Fruit fly (Drosophila melanogaster): Measurements from ENCODE around the gene tos.

Gene tos

dm6 chr2L:18689376-18689775, 7.5 kb upstream of the tos start, which contains the start of gene CG10336:
TSS of gene CG10336 (plus strand) at chr2L:18689528.
- no peak for TF ChIP-seq dmrt11E (tag; optimal IDR thresholded peaks at IDR 0.05)
- no peak for TF ChIP-seq CG10267 (tag; optimal IDR thresholded peaks at IDR 0.05)
- TF ChIP-seq Hmx (GFP tag; optimal IDR thresholded peaks at IDR 0.05), result no peak
- TF ChIP-seq CG12104 (GFP tag; optimal IDR thresholded peaks at IDR 0.05), result no peak
- TF ChIP-seq pita (GFP tag; optimal IDR thresholded peaks at IDR 0.05), result no peak
- TF ChIP-seq fd102C (GFP tag; optimal IDR thresholded peaks at IDR 0.05), result no peak
- TF ChIP-seq lmd (GFP tag; IDR thresholded peaks at IDR 0.05), result no peak
- no peak for TF ChIP-seq ems (GFP tag; optimal IDR thresholded peaks at IDR 0.05)
- TF ChIP-seq CG12942 (GFP tag; optimal IDR thresholded peaks at IDR 0.05), result no peak
- TF ChIP-seq sima (GFP tag; optimal IDR thresholded peaks at IDR 0.05), result no peak
- no peak for TF ChIP-seq CG42726 (GFP tag; IDR thresholded peaks at IDR 0.05; ENCODE audit: partially characterized antibody)
- peak; percentile 49 for TF ChIP-seq CG16813 (GFP tag; IDR thresholded peaks at IDR 0.05; ENCODE audit: partially characterized antibody)
- no peak for TF ChIP-seq Side (GFP tag; optimal IDR thresholded peaks at IDR 0.05)
- no peak for TF ChIP-seq HLHmδ (GFP tag; optimal IDR thresholded peaks at IDR 0.05)
- peak; percentile 89 for TF ChIP-seq Dp (GFP tag; optimal IDR thresholded peaks at IDR 0.05)
- no peak for TF ChIP-seq CG8924 (tag; optimal IDR thresholded peaks at IDR 0.05)
- no peak for TF ChIP-seq Med (GFP tag)
- no peak for TF ChIP-seq CG43689 (GFP tag; IDR thresholded peaks at IDR 0.05)
- TF ChIP-seq BtbVII (GFP tag; optimal IDR thresholded peaks at IDR 0.05), result no peak
- TF ChIP-seq CG7372 (GFP tag; IDR thresholded peaks at IDR 0.05), result no peak
- TF ChIP-seq CG15479 (GFP tag; optimal IDR thresholded peaks at IDR 0.05), result no peak
- no peak for TF ChIP-seq Hmr (GFP tag; optimal IDR thresholded peaks at IDR 0.05)
- TF ChIP-seq CG6689 (GFP tag; IDR thresholded peaks at IDR 0.05), result no peak
- no peak for TF ChIP-seq pum (GFP tag; optimal IDR thresholded peaks at IDR 0.05)
- TF ChIP-seq lbe (GFP tag; optimal IDR thresholded peaks at IDR 0.05), result no peak
- TF ChIP-seq her (GFP tag; optimal IDR thresholded peaks at IDR 0.05), result no peak
- TF ChIP-seq Trl (optimal IDR thresholded peaks at IDR 0.05), result no peak
- peak; percentile 2 for TF ChIP-seq Trl (GFP tag; optimal IDR thresholded peaks at IDR 0.05)
- no peak for TF ChIP-seq mirr (GFP tag; optimal IDR thresholded peaks at IDR 0.05)
- TF ChIP-seq Bteb2 (GFP tag; optimal IDR thresholded peaks at IDR 0.05), result no peak
- peak; percentile 6 for TF ChIP-seq HmgZ (tag; optimal IDR thresholded peaks at IDR 0.05)
- TF ChIP-seq zf30C (GFP tag; optimal IDR thresholded peaks at IDR 0.05), result no peak
- no peak for TF ChIP-seq CG13894 (tag; optimal IDR thresholded peaks at IDR 0.05)
- no peak for TF ChIP-seq CG2199 (GFP tag; IDR thresholded peaks at IDR 0.05)
- peak; percentile 67 for TF ChIP-seq pzg (GFP tag; optimal IDR thresholded peaks at IDR 0.05)
- no peak for TF ChIP-seq seq (GFP tag; IDR thresholded peaks at IDR 0.05)
- no peak for TF ChIP-seq usp (GFP tag; optimal IDR thresholded peaks at IDR 0.05)
- no peak for TF ChIP-seq chinmo (GFP tag; IDR thresholded peaks at IDR 0.05; ENCODE audit: partially characterized antibody)
- peak; percentile 36; the same call in 1 of the 3 replicates for TF ChIP-seq Opbp (GFP tag; IDR thresholded peaks at IDR 0.05; ENCODE audit: partially characterized antibody)
- no peak for TF ChIP-seq CG17912 (GFP tag; optimal IDR thresholded peaks at IDR 0.05)
- no peak for TF ChIP-seq NK7.1 (GFP tag; optimal IDR thresholded peaks at IDR 0.05)
- TF ChIP-seq CG31365 (tag; optimal IDR thresholded peaks at IDR 0.05), result no peak
- no peak for TF ChIP-seq CG1024 (GFP tag; IDR thresholded peaks at IDR 0.05)
- no peak for TF ChIP-seq CG10274 (GFP tag; optimal IDR thresholded peaks at IDR 0.05)
- TF ChIP-seq CG1602 (GFP tag; optimal IDR thresholded peaks at IDR 0.05), result no peak
- TF ChIP-seq Awh (GFP tag; IDR thresholded peaks at IDR 0.05), result no peak
- no peak for TF ChIP-seq Atf6 (GFP tag; IDR thresholded peaks at IDR 0.05)
- TF ChIP-seq NfI (GFP tag; optimal IDR thresholded peaks at IDR 0.05), result no peak
- peak; percentile 36; the same call in 1 of the 2 replicates for TF ChIP-seq CG9932 (GFP tag; IDR thresholded peaks at IDR 0.05)
- TF ChIP-seq Blimp-1 (GFP tag; optimal IDR thresholded peaks at IDR 0.05), result no peak
- no peak for TF ChIP-seq CG5245 (GFP tag; optimal IDR thresholded peaks at IDR 0.05)
- no peak for TF ChIP-seq CG5180 (GFP tag; optimal IDR thresholded peaks at IDR 0.05)

All from whole organism, embryonic.